Fruit fly (Drosophila melanogaster): ENCODE data around the gene CG2258.

The CG2258 gene

DNA sequence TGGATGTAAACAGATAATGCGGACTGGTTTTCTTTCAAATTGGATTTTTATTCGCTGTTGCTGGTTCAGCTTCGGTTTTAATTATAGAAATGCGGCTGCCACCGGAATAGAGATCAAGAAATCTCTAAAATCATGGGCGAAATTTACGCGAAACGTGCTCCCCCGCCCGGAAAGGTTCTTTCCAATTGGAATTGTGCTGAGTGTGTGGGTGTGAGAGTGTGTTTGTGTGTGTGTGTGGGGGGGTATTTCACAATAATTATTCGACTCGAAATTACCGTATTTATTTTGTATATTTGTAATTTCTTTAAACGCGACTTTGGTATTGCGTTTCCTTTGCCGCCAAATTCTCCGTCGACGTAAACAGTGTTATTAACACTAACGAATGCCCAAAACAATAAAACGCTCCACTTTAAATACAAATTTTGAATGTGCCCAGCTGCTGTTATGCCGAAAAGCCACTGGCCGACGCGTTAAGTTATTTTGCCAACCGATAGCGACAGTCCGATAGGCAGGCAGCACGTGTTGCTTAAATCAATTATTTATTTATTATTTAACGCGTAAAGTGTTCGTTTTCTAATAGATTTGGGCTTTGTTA is 13.9 kb upstream of the CG2258 start, which contains the start of gene Gclc (continued):
- TF ChIP-seq HmgD (GFP tag; optimal IDR thresholded peaks at IDR 0.05) (no peak), CG7745 (tag; optimal IDR thresholded peaks at IDR 0.05) (no peak), stc (GFP tag; IDR thresholded peaks at IDR 0.05) (no peak), CG17328 (GFP tag; IDR thresholded peaks at IDR 0.05) (no peak), Atf-2 (GFP tag; optimal IDR thresholded peaks at IDR 0.05) (no peak), NFAT (GFP tag; IDR thresholded peaks at IDR 0.05) (0 out of 2 replicates have a peak, but pooled peaks have one; percentile 23), so (GFP tag; IDR thresholded peaks at IDR 0.05) (no peak), CG11723 (GFP tag; optimal IDR thresholded peaks at IDR 0.05) (no peak), pzg (GFP tag; optimal IDR thresholded peaks at IDR 0.05) (peak; percentile 59), dmrt11E (tag; optimal IDR thresholded peaks at IDR 0.05) (no peak), Kr (GFP tag; optimal IDR thresholded peaks at IDR 0.05) (no peak), CG10431 (GFP tag; optimal IDR thresholded peaks at IDR 0.05) (no peak), tin (GFP tag; optimal IDR thresholded peaks at IDR 0.05) (no peak), CG3281 (GFP tag; optimal IDR thresholded peaks at IDR 0.05) (peak; percentile 11), Blimp-1 (GFP tag; optimal IDR thresholded peaks at IDR 0.05) (no peak), E2f2 (GFP tag; IDR thresholded peaks at IDR 0.05) (peak; percentile 50), CG4707 (GFP tag; optimal IDR thresholded peaks at IDR 0.05) (no peak), pfk (GFP tag; optimal IDR thresholded peaks at IDR 0.05) (no peak), YL-1 (GFP tag; optimal IDR thresholded peaks at IDR 0.05) (no peak), HLH4C (GFP tag; IDR thresholded peaks at IDR 0.05; ENCODE audit: partially characterized antibody) (peak; percentile 34; the same call in 1 of the 3 replicates), CG7556 (GFP tag; optimal IDR thresholded peaks at IDR 0.05) (no peak), esg (GFP tag; conservative IDR thresholded peaks at IDR 0.05) (no peak), E2f1 (GFP tag; IDR thresholded peaks at IDR 0.05) (no peak), Neu2 (GFP tag; optimal IDR thresholded peaks at IDR 0.05; ENCODE audit: borderline replicate concordance) (no peak), Nf-YA (GFP tag; IDR thresholded peaks at IDR 0.05) (no peak), Lhr (GFP tag; optimal IDR thresholded peaks at IDR 0.05) (no peak), Adf1 (GFP tag; IDR thresholded peaks at IDR 0.05) (no peak), maf-S (GFP tag; optimal IDR thresholded peaks at IDR 0.05) (no peak), CG8290 (GFP tag; optimal IDR thresholded peaks at IDR 0.05) (no peak), CG8290 (tag; optimal IDR thresholded peaks at IDR 0.05) (peak in 1 of 2 experiments; percentile 13), ind (GFP tag; optimal IDR thresholded peaks at IDR 0.05) (no peak), CG11085 (GFP tag; IDR thresholded peaks at IDR 0.05) (no peak), eve (GFP tag; optimal IDR thresholded peaks at IDR 0.05) (no peak), Poxn (GFP tag; IDR thresholded peaks at IDR 0.05) (no peak), dati (GFP tag; IDR thresholded peaks at IDR 0.05) (no peak), seq (GFP tag; IDR thresholded peaks at IDR 0.05) (no peak), CG10366 (GFP tag; IDR thresholded peaks at IDR 0.05) (no peak), CG6813 (GFP tag; optimal IDR thresholded peaks at IDR 0.05) (peak; percentile 19), Dad (GFP tag; optimal IDR thresholded peaks at IDR 0.05) (no peak), knrl (GFP tag; IDR thresholded peaks at IDR 0.05; ENCODE audit: partially characterized antibody) (peak; percentile 45; the same call in 2 of the 3 replicates), Hr51 (GFP tag; optimal IDR thresholded peaks at IDR 0.05) (no peak), CG30403 (GFP tag; optimal IDR thresholded peaks at IDR 0.05) (no peak), Hey (tag; optimal IDR thresholded peaks at IDR 0.05) (no peak), Stat92E (GFP tag; optimal IDR thresholded peaks at IDR 0.05) (no peak), CG17568 (GFP tag; optimal IDR thresholded peaks at IDR 0.05) (peak; percentile 24), tna (GFP tag; IDR thresholded peaks at IDR 0.05; ENCODE audit: partially characterized antibody) (no peak), ham (GFP tag; IDR thresholded peaks at IDR 0.05) (no peak), CG32772 (GFP tag; IDR thresholded peaks at IDR 0.05) (no peak), pnt (GFP tag; optimal IDR thresholded peaks at IDR 0.05) (no peak), CG8359 (GFP tag; optimal IDR thresholded peaks at IDR 0.05; ENCODE audit: borderline replicate concordance) (no peak)

Data from whole organism, embryonic.